Worm (Caenorhabditis elegans): ENCODE data around the gene F10D2.16.

DNA sequence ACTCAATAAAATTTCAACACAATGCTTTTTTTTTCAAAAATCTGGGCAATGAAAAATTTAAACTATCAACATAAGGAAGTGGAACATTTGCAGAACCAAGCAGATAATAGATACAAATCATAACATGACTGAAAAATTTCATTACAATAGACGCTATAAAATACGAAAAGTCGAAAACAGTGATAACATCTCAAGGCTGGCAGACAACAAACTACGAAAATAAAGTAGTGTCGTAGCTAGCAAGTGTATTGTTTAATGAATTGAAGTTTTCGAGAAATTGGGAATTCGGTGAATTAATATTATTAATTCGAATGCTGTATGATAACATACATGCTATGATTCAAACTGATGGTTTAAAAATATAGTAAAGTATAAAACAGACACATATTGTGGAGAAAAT, 37.3 kb upstream of the F10D2.16 start:
- no peak for TF ChIP-seq ama-1 (optimal IDR thresholded peaks at IDR 0.05)
- TF ChIP-seq tbx-11 (GFP tag; IDR thresholded peaks at IDR 0.05) = no peak
- TF ChIP-seq sea-1 (GFP tag; conservative IDR thresholded peaks at IDR 0.05) = no peak
- no peak for TF ChIP-seq tra-4 (tag; optimal IDR thresholded peaks at IDR 0.05)
- no peak for TF ChIP-seq hmg-4 (GFP tag; optimal IDR thresholded peaks at IDR 0.05)
- no peak for TF ChIP-seq tbx-37 (GFP tag; conservative IDR thresholded peaks at IDR 0.05)
- no peak for TF ChIP-seq hnd-1 (tag; optimal IDR thresholded peaks at IDR 0.05)
- no peak for TF ChIP-seq hmbx-1 (tag; optimal IDR thresholded peaks at IDR 0.05)
- TF ChIP-seq ceh-36 (tag; optimal IDR thresholded peaks at IDR 0.05) = no peak
- TF ChIP-seq B0310.2 (tag; optimal IDR thresholded peaks at IDR 0.05) = no peak
- no peak for TF ChIP-seq ets-7 (tag; optimal IDR thresholded peaks at IDR 0.05)
- TF ChIP-seq aly-1 (tag; optimal IDR thresholded peaks at IDR 0.05) = no peak
- no peak for TF ChIP-seq flt-1 (GFP tag; IDR thresholded peaks at IDR 0.05)
- TF ChIP-seq pes-1 (GFP tag; IDR thresholded peaks at IDR 0.05) = no peak

Data from whole organism, early embryonic.